Fruit fly (Drosophila melanogaster) whole organism, embryonic: ENCODE data around the gene net.

Experiments
- Atf6 ChIP-seq: fragments of 200-800 bp; sonication (Bioruptor generic); IDR thresholded peaks from 2 replicates; pipeline ENCODE4 v1.3.6; 2022; ENCODE audit warnings: missing biosample characterization, missing genetic modification characterization
- B-H2 ChIP-seq: fragments of 200-800 bp; sonication (Bioruptor generic); optimal IDR thresholded peaks from 2 replicates; lab custom pipeline; 2018; ENCODE audit warnings: missing biosample characterization, mild to moderate bottlenecking, missing genetic modification characterization
- BEAF-32 ChIP-seq: fragments of 200-800 bp; sonication (Bioruptor generic); optimal IDR thresholded peaks from 3 replicates; lab custom pipeline; 2017; ENCODE audit warnings: missing biosample characterization, missing genetic modification characterization, mild to moderate bottlenecking, moderate library complexity, missing genetic modification reagents
- Bteb2 ChIP-seq: fragments of 200-800 bp; sonication (Bioruptor generic); optimal IDR thresholded peaks from 2 replicates; lab custom pipeline; 2016; ENCODE audit warnings: missing biosample characterization, missing genetic modification characterization
- CG10274 ChIP-seq: fragments of 200-800 bp; sonication (Bioruptor generic); optimal IDR thresholded peaks from 3 replicates; lab custom pipeline; 2017; ENCODE audit warnings: missing biosample characterization, mild to moderate bottlenecking, missing genetic modification characterization
- CG12071 ChIP-seq: fragments of 200-800 bp; sonication (Bioruptor generic); optimal IDR thresholded peaks from 3 replicates; lab custom pipeline; 2018; ENCODE audit warnings: missing biosample characterization, mild to moderate bottlenecking, missing genetic modification characterization
- CG12219 ChIP-seq: fragments of 200-800 bp; sonication (Bioruptor generic); optimal IDR thresholded peaks from 3 replicates; lab custom pipeline; 2018; ENCODE audit warnings: missing biosample characterization, mild to moderate bottlenecking, missing genetic modification characterization
- CG13624 ChIP-seq: fragments of 200-800 bp; sonication (Bioruptor generic); optimal IDR thresholded peaks from 2 replicates; lab custom pipeline; 2016; ENCODE audit warnings: missing biosample characterization, missing genetic modification characterization
- CG14050 ChIP-seq: fragments of 200-800 bp; sonication (Bioruptor generic); IDR thresholded peaks from 3 replicates; pipeline ENCODE4 v1.3.6; 2022; ENCODE audit warnings: missing biosample characterization, missing genetic modification characterization
- CG14441 ChIP-seq: fragments of 200-800 bp; sonication (Bioruptor generic); IDR thresholded peaks from 2 replicates; pipeline ENCODE4 v1.3.6; 2022; ENCODE audit warnings: missing biosample characterization, missing genetic modification characterization
- CG1529 ChIP-seq: fragments of 200-800 bp; sonication (Bioruptor generic); optimal IDR thresholded peaks from 3 replicates; lab custom pipeline; 2018; ENCODE audit warnings: missing biosample characterization, missing genetic modification characterization
- CG15514 ChIP-seq: fragments of 200-800 bp; sonication (Bioruptor generic); optimal IDR thresholded peaks from 3 replicates; lab custom pipeline; 2017; ENCODE audit warnings: missing biosample characterization, missing genetic modification characterization, mild to moderate bottlenecking, moderate library complexity, missing genetic modification reagents
- CG17385 ChIP-seq: fragments of 200-800 bp; sonication (Bioruptor generic); optimal IDR thresholded peaks from 3 replicates; lab custom pipeline; 2018; ENCODE audit warnings: missing biosample characterization, mild to moderate bottlenecking, missing genetic modification characterization
- CG17802 ChIP-seq: fragments of 200-800 bp; sonication (Bioruptor generic); optimal IDR thresholded peaks from 2 replicates; lab custom pipeline; 2018; ENCODE audit warnings: missing biosample characterization, mild to moderate bottlenecking, missing genetic modification characterization, moderate library complexity
- CG18619 ChIP-seq: fragments of 200-800 bp; sonication (Bioruptor generic); optimal IDR thresholded peaks from 3 replicates; lab custom pipeline; 2017; ENCODE audit warnings: missing biosample characterization, mild to moderate bottlenecking, missing genetic modification characterization
- CG2199 ChIP-seq: fragments of 200-800 bp; sonication (Bioruptor generic); IDR thresholded peaks from 3 replicates; pipeline ENCODE4 v1.3.6; 2022; ENCODE audit warnings: missing biosample characterization, missing genetic modification characterization
- CG32532 ChIP-seq: fragments of 200-800 bp; sonication (Bioruptor generic); IDR thresholded peaks from 2 replicates; pipeline ENCODE4 v1.3.6; 2022; ENCODE audit warnings: missing biosample characterization, missing genetic modification characterization
- CG33213 ChIP-seq: fragments of 200-800 bp; sonication (Bioruptor generic); optimal IDR thresholded peaks from 3 replicates; lab custom pipeline; 2016; ENCODE audit warnings: missing biosample characterization, missing genetic modification characterization
- CG4328 ChIP-seq: fragments of 200-800 bp; sonication (Bioruptor generic); optimal IDR thresholded peaks from 3 replicates; lab custom pipeline; 2017; ENCODE audit warnings: missing biosample characterization, missing genetic modification reagents, missing genetic modification characterization
- CG4424 ChIP-seq: fragments of 200-800 bp; sonication (Bioruptor generic); optimal IDR thresholded peaks from 3 replicates; lab custom pipeline; 2016; ENCODE audit warnings: missing biosample characterization, missing genetic modification characterization
- CG4730 ChIP-seq: fragments of 200-800 bp; sonication (Bioruptor generic); IDR thresholded peaks from 2 replicates; pipeline ENCODE4 v1.3.6; 2022; ENCODE audit warnings: missing biosample characterization, missing genetic modification characterization
- CG4820 ChIP-seq: fragments of 200-800 bp; sonication (Bioruptor generic); optimal IDR thresholded peaks from 3 replicates; lab custom pipeline; 2016; ENCODE audit warnings: missing biosample characterization, missing genetic modification characterization
- CG6254 ChIP-seq: fragments of 200-800 bp; sonication (Bioruptor generic); optimal IDR thresholded peaks from 3 replicates; lab custom pipeline; 2017; ENCODE audit warnings: mild to moderate bottlenecking, missing biosample characterization, missing genetic modification reagents, missing genetic modification characterization
- CG7357 ChIP-seq: fragments of 200-800 bp; sonication (Bioruptor generic); IDR thresholded peaks from 3 replicates; pipeline ENCODE4 v1.3.6; 2022; ENCODE audit warnings: missing biosample characterization, missing genetic modification characterization
- CG7372 ChIP-seq: fragments of 200-800 bp; sonication (Bioruptor generic); IDR thresholded peaks from 2 replicates; pipeline ENCODE4 v1.3.6; 2022; ENCODE audit warnings: missing biosample characterization, missing genetic modification characterization
- CG7928 ChIP-seq: fragments of 200-800 bp; sonication (Bioruptor generic); optimal IDR thresholded peaks from 2 replicates; lab custom pipeline; 2017; ENCODE audit warnings: missing biosample characterization, mild to moderate bottlenecking, missing genetic modification characterization
- CG8765 ChIP-seq: fragments of 200-800 bp; sonication (Bioruptor generic); IDR thresholded peaks from 2 replicates; pipeline ENCODE4 v1.3.6; 2022; ENCODE audit warnings: missing biosample characterization, missing genetic modification characterization
- Dbx ChIP-seq: fragments of 200-800 bp; sonication (Bioruptor generic); IDR thresholded peaks from 3 replicates; pipeline ENCODE4 v1.3.6; 2022; ENCODE audit warnings: missing biosample characterization, missing genetic modification characterization
- Doc3 ChIP-seq: fragments of 200-800 bp; sonication (Bioruptor generic); IDR thresholded peaks from 3 replicates; pipeline ENCODE4 v1.3.6; 2022; ENCODE audit warnings: missing biosample characterization, missing genetic modification characterization; ENCODE audit not compliant: partially characterized antibody
- E2f1 ChIP-seq: fragments of 200-800 bp; sonication (Bioruptor generic); IDR thresholded peaks from 2 replicates; pipeline ENCODE4 v1.3.6; 2022; ENCODE audit warnings: missing biosample characterization, missing genetic modification characterization
- Fer2 ChIP-seq: fragments of 200-800 bp; sonication (Bioruptor generic); optimal IDR thresholded peaks from 2 replicates; lab custom pipeline; 2018; ENCODE audit warnings: missing biosample characterization, mild to moderate bottlenecking, missing genetic modification characterization, moderate library complexity
- HLHmδ ChIP-seq: fragments of 200-800 bp; sonication (Bioruptor generic); optimal IDR thresholded peaks from 2 replicates; lab custom pipeline; 2018; ENCODE audit warnings: missing biosample characterization, mild to moderate bottlenecking, missing genetic modification characterization, moderate library complexity
- Kr ChIP-seq: fragments of 200-800 bp; sonication (Bioruptor generic); optimal IDR thresholded peaks from 2 replicates; lab custom pipeline; 2017; ENCODE audit warnings: missing biosample characterization, mild to moderate bottlenecking, missing genetic modification characterization
- Max ChIP-seq: fragments of 200-800 bp; sonication (Bioruptor generic); optimal IDR thresholded peaks from 2 replicates; lab custom pipeline; 2016; ENCODE audit warnings: missing biosample characterization, mild to moderate bottlenecking, missing genetic modification characterization
- Nf-YA ChIP-seq: fragments of 200-800 bp; sonication (Bioruptor generic); IDR thresholded peaks from 2 replicates; pipeline ENCODE4 v1.3.6; 2022; ENCODE audit warnings: missing biosample characterization, missing genetic modification characterization
- Sox100B ChIP-seq: fragments of 200-800 bp; sonication (Bioruptor generic); optimal IDR thresholded peaks from 3 replicates; lab custom pipeline; 2018; ENCODE audit warnings: missing biosample characterization, mild to moderate bottlenecking, missing genetic modification characterization
- Sry-δ ChIP-seq: fragments of 200-800 bp; sonication (Bioruptor generic); optimal IDR thresholded peaks from 2 replicates; lab custom pipeline; 2016; ENCODE audit warnings: missing biosample characterization, missing genetic modification characterization
- Stat92E ChIP-seq, 3 experiments: fragments of >200 bp in 2 of 3; fragments of 200-800 bp in 1 of 3; sonication (Bioruptor generic) in 1 of 3; optimal IDR thresholded peaks; 2 replicates each; lab custom pipeline; 2017 to 2019; ENCODE audit warnings: missing biosample characterization in 3 of 3, missing genetic modification characterization in 3 of 3, mild to moderate bottlenecking in 1 of 3, moderate library complexity in 1 of 3
- Xbp1 ChIP-seq: fragments of 200-800 bp; sonication (Bioruptor generic); optimal IDR thresholded peaks from 3 replicates; lab custom pipeline; 2016; ENCODE audit warnings: missing biosample characterization, mild to moderate bottlenecking, missing genetic modification characterization
- chn ChIP-seq: fragments of 200-800 bp; sonication (Bioruptor generic); optimal IDR thresholded peaks from 2 replicates; lab custom pipeline; 2016; ENCODE audit warnings: missing biosample characterization, missing genetic modification characterization
- croc ChIP-seq: fragments of 200-800 bp; sonication (Bioruptor generic); conservative IDR thresholded peaks from 3 replicates; pipeline ENCODE4 v1.3.6; 2022; ENCODE audit warnings: missing biosample characterization, missing genetic modification characterization
- dm ChIP-seq: fragments of 200-800 bp; sonication (Bioruptor generic); optimal IDR thresholded peaks from 3 replicates; lab custom pipeline; 2016; ENCODE audit warnings: missing biosample characterization, missing genetic modification characterization
- ems ChIP-seq: fragments of 200-800 bp; sonication (Bioruptor generic); optimal IDR thresholded peaks from 3 replicates; lab custom pipeline; 2016; ENCODE audit warnings: missing biosample characterization, missing genetic modification characterization
- esg ChIP-seq: fragments of 200-800 bp; sonication (Bioruptor generic); conservative IDR thresholded peaks from 2 replicates; pipeline ENCODE4 v1.3.6; 2022; ENCODE audit warnings: missing biosample characterization, missing genetic modification characterization
- gsb ChIP-seq: fragments of 200-800 bp; sonication (Bioruptor generic); IDR thresholded peaks from 2 replicates; pipeline ENCODE4 v1.3.6; 2022; ENCODE audit warnings: missing biosample characterization, missing genetic modification characterization
- inv ChIP-seq: fragments of 200-800 bp; sonication (Bioruptor generic); IDR thresholded peaks from 2 replicates; pipeline ENCODE4 v1.3.6; 2022; ENCODE audit warnings: missing biosample characterization, missing genetic modification characterization; ENCODE audit not compliant: partially characterized antibody
- maf-S ChIP-seq: fragments of 200-800 bp; sonication (Bioruptor generic); optimal IDR thresholded peaks from 2 replicates; lab custom pipeline; 2016; ENCODE audit warnings: missing biosample characterization, missing genetic modification characterization
- nau ChIP-seq: fragments of 200-800 bp; sonication (Bioruptor generic); optimal IDR thresholded peaks from 3 replicates; lab custom pipeline; 2017; ENCODE audit warnings: missing biosample characterization, mild to moderate bottlenecking, missing genetic modification characterization, missing genetic modification reagents
- shn ChIP-seq: fragments of 200-800 bp; sonication (Bioruptor generic); optimal IDR thresholded peaks from 3 replicates; lab custom pipeline; 2016; ENCODE audit warnings: missing biosample characterization, missing genetic modification characterization
- slou ChIP-seq: fragments of 200-800 bp; sonication (Bioruptor generic); optimal IDR thresholded peaks from 3 replicates; lab custom pipeline; 2016; ENCODE audit warnings: missing biosample characterization, missing genetic modification characterization
- tio ChIP-seq: fragments of 200-800 bp; sonication (Bioruptor generic); optimal IDR thresholded peaks from 2 replicates; lab custom pipeline; 2017; ENCODE audit warnings: missing biosample characterization, missing genetic modification characterization, inconsistent platforms
- zen2 ChIP-seq: fragments of 200-800 bp; sonication (Bioruptor generic); IDR thresholded peaks from 3 replicates; pipeline ENCODE4 v1.3.6; 2022; ENCODE audit warnings: missing biosample characterization, missing genetic modification characterization; ENCODE audit not compliant: partially characterized antibody

Gene net

dm6 chr2L:128296-128715, 41.1 kb upstream of the net start (continued):
- TF ChIP-seq CG4328 (no peak), CG32532 (no peak), E2f1 (GFP tag; lab: Robert Waterston, UW) (no peak), maf-S (GFP tag; lab: Kevin White, UChicago) (no peak), CG6254 (no peak), CG14050 (GFP tag; lab: Robert Waterston, UW) (no peak), ems (GFP tag; lab: Kevin White, UChicago) (no peak), zen2 (GFP tag; lab: Robert Waterston, UW) (no peak), CG33213 (GFP tag; lab: Kevin White, UChicago) (peak; percentile 3), CG15514 (peak; percentile 78), Nf-YA (no peak), inv (GFP tag; lab: Robert Waterston, UW) (no peak), CG2199 (0 out of 3 replicates have a peak, but pooled peaks have one; percentile 54), Sry-δ (no peak), CG10274 (GFP tag; lab: Kevin White, UChicago) (no peak), CG13624 (GFP tag; lab: Kevin White, UChicago) (peak; percentile 40), CG7357 (no peak), Fer2 (tag; lab: Kevin White, UChicago) (no peak), CG4424 (no peak), Xbp1 (no peak), CG7372 (GFP tag; lab: Robert Waterston, UW) (no peak), nau (GFP tag; lab: Kevin White, UChicago) (no peak), dm (GFP tag; lab: Kevin White, UChicago) (no peak), croc (GFP tag; lab: Robert Waterston, UW) (no peak), chn (GFP tag; lab: Kevin White, UChicago) (no peak), CG17802 (tag; lab: Kevin White, UChicago) (no peak), CG14441 (GFP tag; lab: Robert Waterston, UW) (no peak), CG1529 (GFP tag; lab: Kevin White, UChicago) (no peak), CG4730 (GFP tag; lab: Robert Waterston, UW) (no peak), Doc3 (GFP tag; lab: Robert Waterston, UW) (no peak), CG8765 (no peak), CG17385 (GFP tag; lab: Kevin White, UChicago) (peak; percentile 21), shn (GFP tag; lab: Kevin White, UChicago) (no peak), CG18619 (GFP tag; lab: Kevin White, UChicago) (no peak), Kr (GFP tag; lab: Kevin White, UChicago) (no peak), BEAF-32 (GFP tag; lab: Kevin White, UChicago) (no peak), B-H2 (GFP tag; lab: Kevin White, UChicago) (no peak), CG7928 (GFP tag; lab: Kevin White, UChicago) (no peak), slou (GFP tag; lab: Kevin White, UChicago) (no peak), CG4820 (GFP tag; lab: Kevin White, UChicago) (no peak), HLHmδ (GFP tag; lab: Kevin White, UChicago) (no peak), Stat92E (GFP tag; optimal IDR thresholded peaks at IDR 0.05; lab: Kevin White, UChicago) (no peak), Max (GFP tag; lab: Kevin White, UChicago) (no peak), CG12219 (GFP tag; lab: Kevin White, UChicago) (no peak), esg (GFP tag; lab: Robert Waterston, UW) (no peak), Bteb2 (GFP tag; lab: Kevin White, UChicago) (no peak), Sox100B (no peak), gsb (GFP tag; lab: Robert Waterston, UW) (no peak), tio (GFP tag; lab: Kevin White, UChicago) (no peak), Dbx (peak; percentile 16; the same call in 1 of the 3 replicates), CG12071 (GFP tag; lab: Kevin White, UChicago) (peak; percentile 30), Atf6 (GFP tag; lab: Robert Waterston, UW) (no peak)
